Fruit fly (Drosophila melanogaster): Measurements from ENCODE around the gene CG34140.
A peak's percentile ranks its signal among the peaks of the same experiment; 100 is the strongest.

Gene CG34140

dm6 chr3L:159406-160084 lies 24.7 kb downstream of the CG34140 start (continued):
- TF ChIP-seq ftz-f1 (GFP tag; optimal IDR thresholded peaks at IDR 0.05): no peak
- TF ChIP-seq amos (GFP tag; IDR thresholded peaks at IDR 0.05; ENCODE audit: partially characterized antibody): no peak
- TF ChIP-seq gcm (GFP tag; optimal IDR thresholded peaks at IDR 0.05): peak; percentile 42
- TF ChIP-seq scrt (GFP tag; optimal IDR thresholded peaks at IDR 0.05): no peak
- TF ChIP-seq pros (GFP tag; optimal IDR thresholded peaks at IDR 0.05): peak; percentile 78

- no peak for TF ChIP-seq CG4328 (GFP tag; optimal IDR thresholded peaks at IDR 0.05)
- peak in 1 of 2 experiments; percentile 9 for TF ChIP-seq tll (GFP tag; optimal IDR thresholded peaks at IDR 0.05)
- TF ChIP-seq CG10147 (GFP tag; optimal IDR thresholded peaks at IDR 0.05): no peak
- no peak for TF ChIP-seq zen2 (GFP tag; IDR thresholded peaks at IDR 0.05; ENCODE audit: partially characterized antibody)
- no peak for TF ChIP-seq pnt (GFP tag; optimal IDR thresholded peaks at IDR 0.05)
- no peak for TF ChIP-seq lmd (GFP tag; IDR thresholded peaks at IDR 0.05)
- TF ChIP-seq Rx (GFP tag; IDR thresholded peaks at IDR 0.05): no peak
- TF ChIP-seq tup (GFP tag; optimal IDR thresholded peaks at IDR 0.05): no peak
- TF ChIP-seq eyg (GFP tag; optimal IDR thresholded peaks at IDR 0.05): no peak
- no peak for TF ChIP-seq Awh (GFP tag; IDR thresholded peaks at IDR 0.05)
- TF ChIP-seq CG16779 (GFP tag; IDR thresholded peaks at IDR 0.05): no peak
- TF ChIP-seq CG11723 (GFP tag; optimal IDR thresholded peaks at IDR 0.05): no peak
- TF ChIP-seq CG5953 (GFP tag; IDR thresholded peaks at IDR 0.05): no peak
- TF ChIP-seq cad (GFP tag; optimal IDR thresholded peaks at IDR 0.05): peak; percentile 64
- no peak for TF ChIP-seq CG7928 (GFP tag; optimal IDR thresholded peaks at IDR 0.05)
- TF ChIP-seq trh (GFP tag; optimal IDR thresholded peaks at IDR 0.05): no peak
- 0 out of 3 replicates have a peak, but pooled peaks have one; percentile 23 for TF ChIP-seq so (GFP tag; IDR thresholded peaks at IDR 0.05)
- no peak for TF ChIP-seq peb (GFP tag; IDR thresholded peaks at IDR 0.05)
- TF ChIP-seq CG15696 (tag; optimal IDR thresholded peaks at IDR 0.05): no peak
- TF ChIP-seq pum (GFP tag; optimal IDR thresholded peaks at IDR 0.05): no peak
- TF ChIP-seq CG13894 (tag; optimal IDR thresholded peaks at IDR 0.05): peak; percentile 5
- no peak for TF ChIP-seq ac (GFP tag; optimal IDR thresholded peaks at IDR 0.05)
- TF ChIP-seq CG10321 (GFP tag; IDR thresholded peaks at IDR 0.05): no peak
- TF ChIP-seq Rfx (GFP tag; IDR thresholded peaks at IDR 0.05): no peak
- no peak for TF ChIP-seq CG17385 (GFP tag; optimal IDR thresholded peaks at IDR 0.05)
- TF ChIP-seq fd64A (GFP tag; optimal IDR thresholded peaks at IDR 0.05): no peak
- TF ChIP-seq Meics (GFP tag; optimal IDR thresholded peaks at IDR 0.05): no peak
- TF ChIP-seq twi (tag; optimal IDR thresholded peaks at IDR 0.05): peak; percentile 97
- TF ChIP-seq B-H1 (GFP tag; IDR thresholded peaks at IDR 0.05): no peak
- TF ChIP-seq Blimp-1 (GFP tag; optimal IDR thresholded peaks at IDR 0.05): no peak
- TF ChIP-seq CG32772 (GFP tag; IDR thresholded peaks at IDR 0.05): no peak
- TF ChIP-seq CG30020 (tag; optimal IDR thresholded peaks at IDR 0.05): no peak
- no peak for TF ChIP-seq Fer2 (tag; optimal IDR thresholded peaks at IDR 0.05)
- TF ChIP-seq bcd (GFP tag; optimal IDR thresholded peaks at IDR 0.05): no peak
- no peak for TF ChIP-seq CG17361 (GFP tag; IDR thresholded peaks at IDR 0.05)
- 0 out of 3 replicates have a peak, but pooled peaks have one; percentile 12 for TF ChIP-seq CG2199 (GFP tag; IDR thresholded peaks at IDR 0.05)
- TF ChIP-seq CG17359 (tag; optimal IDR thresholded peaks at IDR 0.05): no peak
- TF ChIP-seq aop (GFP tag; IDR thresholded peaks at IDR 0.05): no peak
- no peak for TF ChIP-seq Doc3 (GFP tag; IDR thresholded peaks at IDR 0.05; ENCODE audit: partially characterized antibody)
- no peak for TF ChIP-seq grn (GFP tag; optimal IDR thresholded peaks at IDR 0.05)
- peak in 1 of 2 experiments; percentile 1 for TF ChIP-seq Pdp1 (GFP tag; optimal IDR thresholded peaks at IDR 0.05)
These were observed 26.5 kb downstream of the CG34140 start for dm6 chr3L:157674-158179.

All from whole organism, embryonic.